Worm (Caenorhabditis elegans): ENCODE results near the gene F07A11.5.

ce11 chrII:11611462-11611861, 638 bp upstream of the F07A11.5 start:
- TF ChIP-seq ztf-29 (GFP tag; IDR thresholded peaks at IDR 0.05) (no peak), T22C8.4 (GFP tag; IDR thresholded peaks at IDR 0.05) (no peak), klf-2 (GFP tag; conservative IDR thresholded peaks at IDR 0.05) (no peak), med-1 (GFP tag; optimal IDR thresholded peaks at IDR 0.05; ENCODE audit: insufficient read depth) (no peak), ref-1 (GFP tag; conservative IDR thresholded peaks at IDR 0.05) (no peak), flt-1 (GFP tag; IDR thresholded peaks at IDR 0.05) (no peak), cog-1 (tag; optimal IDR thresholded peaks at IDR 0.05) (no peak)
